Worm (Caenorhabditis elegans) whole organism, L4 larva: ENCODE data around the gene spp-27.

Source experiments
- F10B5.3 ChIP-seq: sonication (generic microtip); optimal IDR thresholded peaks from 2 replicates; lab custom pipeline; 2016; ENCODE audit warnings: mild to moderate bottlenecking, missing genetic modification characterization, missing compliant biosample characterization
- R02D3.7 ChIP-seq: fragments of 150-350 bp; sonication (generic microtip); optimal IDR thresholded peaks from 3 replicates; lab custom pipeline; 2014; ENCODE audit warnings: missing biosample characterization, missing genetic modification characterization
- Y105C5A.15 ChIP-seq: fragments of 200-800 bp; sonication (Bioruptor generic); IDR thresholded peaks from 2 replicates; pipeline ENCODE4 v1.3.6; 2022; ENCODE audit warnings: missing genetic modification characterization, missing compliant biosample characterization
- Y5F2A.4 ChIP-seq: fragments of 200-800 bp; sonication (Bioruptor generic); optimal IDR thresholded peaks from 2 replicates; lab custom pipeline; 2018; ENCODE audit warnings: mild to moderate bottlenecking, missing genetic modification characterization, missing compliant biosample characterization
- Y75B8A.6 ChIP-seq: fragments of 200-800 bp; sonication (Bioruptor generic); IDR thresholded peaks from 2 replicates; pipeline ENCODE4 v1.3.6; 2022; ENCODE audit warnings: missing genetic modification reagents, missing genetic modification characterization, missing compliant biosample characterization
- aha-1 ChIP-seq: fragments of 150-350 bp; peaks from one replicate; lab custom pipeline; 2014; ENCODE audit warnings: missing biosample characterization, missing genetic modification characterization
- ama-1 ChIP-seq: fragments of 150-350 bp; optimal IDR thresholded peaks from 2 replicates; lab custom pipeline; 2014; ENCODE audit warnings: inconsistent platforms, mixed read lengths
- ceh-20 ChIP-seq: fragments of 200-800 bp; sonication (Bioruptor generic); IDR thresholded peaks from 2 replicates; pipeline ENCODE4 v1.3.6; 2022; ENCODE audit warnings: missing genetic modification reagents, missing genetic modification characterization, missing compliant biosample characterization
- ctbp-1 ChIP-seq: fragments of 200-800 bp; sonication (Bioruptor generic); IDR thresholded peaks from 2 replicates; pipeline ENCODE4 v1.3.6; 2022; ENCODE audit warnings: missing genetic modification reagents, missing genetic modification characterization, missing compliant biosample characterization
- daf-8 ChIP-seq: fragments of 200-800 bp; sonication (Bioruptor generic); IDR thresholded peaks from 2 replicates; pipeline ENCODE4 v1.3.6; 2022; ENCODE audit warnings: missing genetic modification characterization, missing compliant biosample characterization
- dmd-6 ChIP-seq: fragments of 200-800 bp; sonication (Bioruptor generic); IDR thresholded peaks from 2 replicates; pipeline ENCODE4 v1.3.6; 2022; ENCODE audit warnings: missing genetic modification reagents, missing genetic modification characterization, missing compliant biosample characterization
- dmd-8 ChIP-seq: fragments of 200-800 bp; sonication (Bioruptor generic); IDR thresholded peaks from 2 replicates; pipeline ENCODE4 v1.3.6; 2022; ENCODE audit warnings: missing genetic modification characterization, missing compliant biosample characterization
- dpl-1 ChIP-seq: fragments of 150-350 bp; optimal IDR thresholded peaks from 2 replicates; lab custom pipeline; 2014; ENCODE audit warnings: missing biosample characterization, missing genetic modification reagents, missing genetic modification characterization
- dve-1 ChIP-seq: sonication (generic microtip); optimal IDR thresholded peaks from 2 replicates; lab custom pipeline; 2017; ENCODE audit warnings: antibody characterized with exemption, mild to moderate bottlenecking, missing genetic modification characterization, missing compliant biosample characterization; ENCODE audit not compliant: insufficient read depth
- egl-43 ChIP-seq: fragments of 200-800 bp; sonication (Bioruptor generic); IDR thresholded peaks from 2 replicates; pipeline ENCODE4 v1.3.6; 2022; ENCODE audit warnings: missing genetic modification reagents, missing genetic modification characterization, missing compliant biosample characterization
- fkh-10 ChIP-seq: fragments of 150-350 bp; optimal IDR thresholded peaks from 2 replicates; lab custom pipeline; 2014; ENCODE audit warnings: missing biosample characterization, missing genetic modification reagents, missing genetic modification characterization
- hlh-11 ChIP-seq: fragments of 200-800 bp; sonication (Bioruptor generic); optimal IDR thresholded peaks from 2 replicates; lab custom pipeline; 2018; ENCODE audit warnings: mild to moderate bottlenecking, missing genetic modification characterization, missing compliant biosample characterization
- hlh-30 ChIP-seq: sonication (generic microtip); optimal IDR thresholded peaks from 2 replicates; lab custom pipeline; 2017; ENCODE audit warnings: antibody characterized with exemption, mild to moderate bottlenecking, missing genetic modification characterization, missing compliant biosample characterization; ENCODE audit not compliant: insufficient read depth
- hmg-1.1 ChIP-seq: fragments of 200-800 bp; sonication (Bioruptor generic); IDR thresholded peaks from 2 replicates; pipeline ENCODE4 v1.3.6; 2022; ENCODE audit warnings: missing genetic modification reagents, missing genetic modification characterization, missing compliant biosample characterization
- lin-1 ChIP-seq: fragments of 200-800 bp; sonication (Bioruptor generic); IDR thresholded peaks from 2 replicates; pipeline ENCODE4 v1.3.6; 2022; ENCODE audit warnings: missing genetic modification reagents, missing genetic modification characterization, missing compliant biosample characterization
- lin-15B ChIP-seq: fragments of 150-350 bp; sonication (generic microtip); optimal IDR thresholded peaks from 3 replicates; lab custom pipeline; 2014; ENCODE audit warnings: missing biosample characterization, missing genetic modification characterization
- lin-29 ChIP-seq: fragments of 200-800 bp; sonication (Bioruptor generic); IDR thresholded peaks from 2 replicates; pipeline ENCODE4 v1.3.6; 2022; ENCODE audit warnings: missing genetic modification reagents, missing genetic modification characterization, missing compliant biosample characterization
- lin-38 ChIP-seq: fragments of 200-800 bp; sonication (Bioruptor generic); IDR thresholded peaks from 2 replicates; pipeline ENCODE4 v1.3.6; 2022; ENCODE audit warnings: missing genetic modification reagents, missing genetic modification characterization, missing compliant biosample characterization
- lin-39 ChIP-seq: fragments of 150-350 bp; optimal IDR thresholded peaks from 2 replicates; lab custom pipeline; 2014; ENCODE audit warnings: missing biosample characterization, missing genetic modification reagents, missing genetic modification characterization
- lir-3 ChIP-seq: sonication (generic microtip); optimal IDR thresholded peaks from 2 replicates; lab custom pipeline; 2016; ENCODE audit warnings: mild to moderate bottlenecking, missing genetic modification characterization, missing compliant biosample characterization
- lsy-2 ChIP-seq, 2 experiments: fragments of 150-350 bp in 1 of 2; sonication (generic microtip) in 1 of 2; optimal IDR thresholded peaks; 2 replicates each; lab custom pipeline; 2014 to 2017; ENCODE audit warnings: missing biosample characterization in 2 of 2, missing genetic modification characterization in 2 of 2
- mdt-29 ChIP-seq: fragments of 200-800 bp; sonication (Bioruptor generic); IDR thresholded peaks from 2 replicates; pipeline ENCODE4 v1.3.6; 2022; ENCODE audit warnings: missing genetic modification reagents, missing genetic modification characterization, missing compliant biosample characterization
- mxl-3 ChIP-seq: fragments of 200-800 bp; sonication (Bioruptor generic); optimal IDR thresholded peaks from 2 replicates; lab custom pipeline; 2018; ENCODE audit warnings: mild to moderate bottlenecking, missing genetic modification characterization, missing compliant biosample characterization
- nhr-237 ChIP-seq: sonication (generic microtip); optimal IDR thresholded peaks from 2 replicates; lab custom pipeline; 2017; ENCODE audit warnings: missing biosample characterization, missing genetic modification characterization
- nhr-25 ChIP-seq: sonication (generic microtip); optimal IDR thresholded peaks from 2 replicates; lab custom pipeline; 2017; ENCODE audit warnings: missing genetic modification characterization, mild to moderate bottlenecking, missing compliant biosample characterization, antibody characterized with exemption, moderate library complexity, borderline replicate concordance; ENCODE audit not compliant: insufficient read depth
- nhr-28 ChIP-seq: fragments of 150-350 bp; optimal IDR thresholded peaks from 2 replicates; lab custom pipeline; 2014; ENCODE audit warnings: missing biosample characterization, missing genetic modification characterization
- nhr-41 ChIP-seq: fragments of 200-800 bp; sonication (Bioruptor generic); IDR thresholded peaks from 2 replicates; pipeline ENCODE4 v1.3.6; 2022; ENCODE audit warnings: missing genetic modification reagents, missing genetic modification characterization, missing compliant biosample characterization
- nhr-42 ChIP-seq: fragments of 200-800 bp; sonication (Bioruptor generic); IDR thresholded peaks from 2 replicates; pipeline ENCODE4 v1.3.6; 2022; ENCODE audit warnings: missing genetic modification characterization, missing compliant biosample characterization
- pha-4 ChIP-seq, 2 experiments: fragments of 150-350 bp in 1 of 2; fragments of 200-800 bp in 1 of 2; sonication (Bioruptor generic) in 1 of 2; IDR thresholded peaks in 1 of 2; optimal IDR thresholded peaks in 1 of 2; 2 replicates each; pipeline versions ENCODE4 v1.3.6 to Lab custom; 2014 to 2022; ENCODE audit warnings: missing genetic modification characterization in 2 of 2, missing genetic modification reagents in 2 of 2, missing biosample characterization in 1 of 2, missing compliant biosample characterization in 1 of 2
- php-3 ChIP-seq: fragments of 200-800 bp; sonication (Bioruptor generic); IDR thresholded peaks from 2 replicates; pipeline ENCODE4 v1.3.6; 2022; ENCODE audit warnings: missing genetic modification reagents, missing genetic modification characterization, missing compliant biosample characterization
- pqm-1 ChIP-seq: sonication (generic microtip); optimal IDR thresholded peaks from 2 replicates; lab custom pipeline; 2017; ENCODE audit warnings: missing biosample characterization, missing genetic modification characterization
- rbr-2 ChIP-seq: sonication (generic microtip); optimal IDR thresholded peaks from 2 replicates; lab custom pipeline; 2016; ENCODE audit warnings: missing genotype, missing genetic modification characterization, missing compliant biosample characterization
- sdz-12 ChIP-seq: fragments of 200-800 bp; sonication (Bioruptor generic); optimal IDR thresholded peaks from 2 replicates; lab custom pipeline; 2018; ENCODE audit warnings: mild to moderate bottlenecking, missing genetic modification characterization, missing compliant biosample characterization
- set-16 ChIP-seq: fragments of 200-800 bp; sonication (Bioruptor generic); IDR thresholded peaks from 2 replicates; pipeline ENCODE4 v1.3.6; 2022; ENCODE audit warnings: missing genetic modification reagents, missing genetic modification characterization, missing compliant biosample characterization
- snpc-1.2 ChIP-seq: fragments of 200-800 bp; sonication (Bioruptor generic); IDR thresholded peaks from 2 replicates; pipeline ENCODE4 v1.3.6; 2022; ENCODE audit warnings: missing genetic modification reagents, missing genetic modification characterization, missing compliant biosample characterization
- tra-1 ChIP-seq: fragments of 200-800 bp; sonication (Bioruptor generic); IDR thresholded peaks from 2 replicates; pipeline ENCODE4 v1.3.6; 2022; ENCODE audit warnings: missing genetic modification reagents, missing genetic modification characterization, missing compliant biosample characterization
- unc-130 ChIP-seq: sonication (generic microtip); optimal IDR thresholded peaks from 2 replicates; lab custom pipeline; 2016; ENCODE audit warnings: missing genetic modification reagents, missing genetic modification characterization, missing compliant biosample characterization
- unc-39 ChIP-seq: sonication (generic microtip); optimal IDR thresholded peaks from 2 replicates; lab custom pipeline; 2017; ENCODE audit warnings: missing biosample characterization, missing genetic modification characterization
- zag-1 ChIP-seq: fragments of 150-350 bp; optimal IDR thresholded peaks from 2 replicates; lab custom pipeline; 2014; ENCODE audit warnings: missing biosample characterization, missing genetic modification characterization
- zip-11 ChIP-seq: fragments of 200-800 bp; sonication (Bioruptor generic); IDR thresholded peaks from 2 replicates; pipeline ENCODE4 v1.3.6; 2022; ENCODE audit warnings: missing genetic modification characterization, missing compliant biosample characterization
- ztf-11 ChIP-seq: fragments of 150-350 bp; optimal IDR thresholded peaks from 2 replicates; lab custom pipeline; 2014; ENCODE audit warnings: missing biosample characterization, missing genetic modification characterization

spp-27 gene

ce11 chrV:6524757-6525156 lies 32.2 kb downstream of the spp-27 start, which contains the start of gene acs-1 (continued):
- TF ChIP-seq lin-39 (tag; lab: Kevin White, UChicago) (no peak), snpc-1.2 (no peak), mdt-29 (GFP tag; lab: Robert Waterston, UW) (no peak), lin-1 (GFP tag; lab: Robert Waterston, UW) (0 out of 2 replicates have a peak, but pooled peaks have one; percentile 28), lin-29 (GFP tag; lab: Robert Waterston, UW) (no peak), lin-38 (GFP tag; lab: Robert Waterston, UW) (no peak), Y5F2A.4 (GFP tag; lab: Kevin White, UChicago) (no peak), aha-1 (tag; lab: Kevin White, UChicago) (no peak), sdz-12 (GFP tag; lab: Kevin White, UChicago) (no peak), nhr-42 (GFP tag; lab: Robert Waterston, UW) (no peak), pqm-1 (tag; lab: Kevin White, UChicago) (peak; percentile 80), hlh-11 (tag; lab: Kevin White, UChicago) (peak; percentile 86), R02D3.7 (tag; lab: Kevin White, UChicago) (no peak), hmg-1.1 (no peak), daf-8 (GFP tag; lab: Robert Waterston, UW) (no peak), Y105C5A.15 (GFP tag; lab: Robert Waterston, UW) (no peak)

- TF ChIP-seq F10B5.3 (tag; lab: Kevin White, UChicago) (no peak), ceh-20 (GFP tag; lab: Robert Waterston, UW) (0 out of 2 replicates have a peak, but pooled peaks have one; percentile 15), Y75B8A.6 (GFP tag; lab: Robert Waterston, UW) (no peak), nhr-25 (tag; lab: Kevin White, UChicago) (no peak), ctbp-1 (GFP tag; lab: Robert Waterston, UW) (no peak), zip-11 (GFP tag; lab: Robert Waterston, UW) (no peak), pqm-1 (tag; lab: Kevin White, UChicago) (peak; percentile 46), egl-43 (GFP tag; lab: Robert Waterston, UW) (no peak), R02D3.7 (tag; lab: Kevin White, UChicago) (no peak), unc-130 (GFP tag; lab: Kevin White, UChicago) (no peak), lin-1 (GFP tag; lab: Robert Waterston, UW) (peak; percentile 56; the same call in 1 of the 2 replicates), set-16 (no peak), zag-1 (tag; lab: Kevin White, UChicago) (no peak), nhr-28 (tag; lab: Kevin White, UChicago) (peak; percentile 56), pha-4 (GFP tag; IDR thresholded peaks at IDR 0.05; lab: Robert Waterston, UW) (no peak), pha-4 (tag; optimal IDR thresholded peaks at IDR 0.05; lab: Kevin White, UChicago) (no peak), lsy-2 (tag; optimal IDR thresholded peaks at IDR 0.05; lab: Kevin White, UChicago) (no peak), hlh-11 (tag; lab: Kevin White, UChicago) (peak; percentile 88), unc-39 (tag; lab: Kevin White, UChicago) (no peak), aha-1 (tag; lab: Kevin White, UChicago) (no peak), dpl-1 (GFP tag; lab: Kevin White, UChicago) (no peak), fkh-10 (no peak), dve-1 (tag; lab: Kevin White, UChicago) (peak; percentile 62), ama-1 (lab: Kevin White, UChicago) (no peak), php-3 (GFP tag; lab: Robert Waterston, UW) (peak; percentile 67; the same call in 1 of the 2 replicates), rbr-2 (tag; lab: Kevin White, UChicago) (no peak), mxl-3 (GFP tag; lab: Kevin White, UChicago) (peak; percentile 50), lin-15B (no peak), hlh-30 (tag; lab: Kevin White, UChicago) (no peak), lir-3 (tag; lab: Kevin White, UChicago) (no peak), lin-38 (GFP tag; lab: Robert Waterston, UW) (no peak), tra-1 (peak; percentile 83), dmd-8 (0 out of 2 replicates have a peak, but pooled peaks have one; percentile 19), dmd-6 (GFP tag; lab: Robert Waterston, UW) (peak; percentile 97), daf-8 (GFP tag; lab: Robert Waterston, UW) (no peak), nhr-41 (GFP tag; lab: Robert Waterston, UW) (peak; percentile 41; the same call in 1 of the 2 replicates), nhr-237 (tag; lab: Kevin White, UChicago) (no peak), ztf-11 (no peak)
Measured at ce11 chrV:6522879-6523497, 33.9 kb downstream of the spp-27 start.
